Worm (Caenorhabditis elegans): ENCODE measurements around the gene Y75B8A.37.

ce11 chrIII:12307475-12307874 is 7.8 kb upstream of the Y75B8A.37 start, which contains the start of gene pqn-92:
- TF ChIP-seq elt-3 (tag; optimal IDR thresholded peaks at IDR 0.05) (no peak), F16B12.6 (tag; optimal IDR thresholded peaks at IDR 0.05) (no peak), nhr-76 (tag; optimal IDR thresholded peaks at IDR 0.05) (no peak), pqm-1 (tag; optimal IDR thresholded peaks at IDR 0.05) (no peak)

Measured in whole organism, L1 larva.